Fruit fly (Drosophila melanogaster) whole organism, embryonic: Measurements from ENCODE around the gene Pcmt.

Source experiments
- Aef1 ChIP-seq: fragments of 200-800 bp; sonication (Bioruptor generic); IDR thresholded peaks from 3 replicates; pipeline ENCODE4 v1.3.6; 2022; ENCODE audit warnings: missing biosample characterization, missing genetic modification characterization
- B-H2 ChIP-seq: fragments of 200-800 bp; sonication (Bioruptor generic); optimal IDR thresholded peaks from 2 replicates; lab custom pipeline; 2018; ENCODE audit warnings: missing biosample characterization, mild to moderate bottlenecking, missing genetic modification characterization
- CG14014 ChIP-seq: fragments of 200-800 bp; sonication (Bioruptor generic); IDR thresholded peaks from 2 replicates; pipeline ENCODE4 v1.3.6; 2022; ENCODE audit warnings: missing biosample characterization, missing genetic modification characterization
- CG14050 ChIP-seq: fragments of 200-800 bp; sonication (Bioruptor generic); IDR thresholded peaks from 3 replicates; pipeline ENCODE4 v1.3.6; 2022; ENCODE audit warnings: missing biosample characterization, missing genetic modification characterization
- CG14965 ChIP-seq: fragments of 200-800 bp; sonication (Bioruptor generic); optimal IDR thresholded peaks from 2 replicates; lab custom pipeline; 2016; ENCODE audit warnings: missing biosample characterization, missing genetic modification characterization, borderline replicate concordance
- CG15073 ChIP-seq: fragments of 200-800 bp; sonication (Bioruptor generic); optimal IDR thresholded peaks from 2 replicates; lab custom pipeline; 2016; ENCODE audit warnings: missing biosample characterization, missing genetic modification characterization
- CG15479 ChIP-seq: fragments of 200-800 bp; sonication (Bioruptor generic); optimal IDR thresholded peaks from 3 replicates; lab custom pipeline; 2019; ENCODE audit warnings: missing biosample characterization, mild to moderate bottlenecking, missing genetic modification characterization, moderate library complexity
- CG15514 ChIP-seq: fragments of 200-800 bp; sonication (Bioruptor generic); optimal IDR thresholded peaks from 3 replicates; lab custom pipeline; 2017; ENCODE audit warnings: missing biosample characterization, missing genetic modification characterization, mild to moderate bottlenecking, moderate library complexity, missing genetic modification reagents
- CG16863 ChIP-seq: fragments of 200-800 bp; sonication (Bioruptor generic); optimal IDR thresholded peaks from 3 replicates; lab custom pipeline; 2016; ENCODE audit warnings: missing biosample characterization, missing genetic modification characterization
- CG17612 ChIP-seq: fragments of 200-800 bp; sonication (Bioruptor generic); IDR thresholded peaks from 2 replicates; pipeline ENCODE4 v1.3.6; 2022; ENCODE audit warnings: missing biosample characterization, missing genetic modification characterization
- CG1832 ChIP-seq: fragments of 200-800 bp; sonication (Bioruptor generic); optimal IDR thresholded peaks from 2 replicates; lab custom pipeline; 2017; ENCODE audit warnings: missing biosample characterization, mild to moderate bottlenecking, missing genetic modification characterization, inconsistent platforms
- CG2199 ChIP-seq: fragments of 200-800 bp; sonication (Bioruptor generic); IDR thresholded peaks from 3 replicates; pipeline ENCODE4 v1.3.6; 2022; ENCODE audit warnings: missing biosample characterization, missing genetic modification characterization
- CG3995 ChIP-seq: fragments of 200-800 bp; sonication (Bioruptor generic); optimal IDR thresholded peaks from 3 replicates; lab custom pipeline; 2016; ENCODE audit warnings: missing biosample characterization, missing genetic modification characterization
- CG42726 ChIP-seq: fragments of 200-800 bp; sonication (Bioruptor generic); IDR thresholded peaks from 2 replicates; pipeline ENCODE4 v1.3.6; 2022; ENCODE audit warnings: missing biosample characterization, missing genetic modification characterization; ENCODE audit not compliant: partially characterized antibody
- CG5180 ChIP-seq: fragments of 200-800 bp; sonication (Bioruptor generic); optimal IDR thresholded peaks from 3 replicates; lab custom pipeline; 2017; ENCODE audit warnings: missing biosample characterization, missing genetic modification characterization, mild to moderate bottlenecking, moderate library complexity, missing genetic modification reagents
- CG6683 ChIP-seq: fragments of 200-800 bp; sonication (Bioruptor generic); optimal IDR thresholded peaks from 2 replicates; lab custom pipeline; 2017; ENCODE audit warnings: missing biosample characterization, mild to moderate bottlenecking, missing genetic modification characterization, missing genetic modification reagents
- CG7357 ChIP-seq: fragments of 200-800 bp; sonication (Bioruptor generic); IDR thresholded peaks from 3 replicates; pipeline ENCODE4 v1.3.6; 2022; ENCODE audit warnings: missing biosample characterization, missing genetic modification characterization
- CG7745 ChIP-seq: fragments of 200-800 bp; sonication (Bioruptor generic); optimal IDR thresholded peaks from 2 replicates; lab custom pipeline; 2018; ENCODE audit warnings: missing biosample characterization, mild to moderate bottlenecking, missing genetic modification characterization, moderate library complexity
- CG7839 ChIP-seq: fragments of 200-800 bp; sonication (Bioruptor generic); optimal IDR thresholded peaks from 3 replicates; lab custom pipeline; 2018; ENCODE audit warnings: missing biosample characterization, mild to moderate bottlenecking, missing genetic modification characterization, moderate library complexity
- CG7963 ChIP-seq: fragments of 200-800 bp; sonication (Bioruptor generic); IDR thresholded peaks from 3 replicates; pipeline ENCODE4 v1.3.6; 2022; ENCODE audit warnings: missing biosample characterization, missing genetic modification characterization; ENCODE audit not compliant: partially characterized antibody
- CG8924 ChIP-seq: fragments of 200-800 bp; optimal IDR thresholded peaks from 3 replicates; lab custom pipeline; 2019; ENCODE audit warnings: missing biosample characterization, mild to moderate bottlenecking, missing genetic modification characterization, moderate library complexity
- CG9609 ChIP-seq: fragments of 200-800 bp; sonication (Bioruptor generic); optimal IDR thresholded peaks from 3 replicates; lab custom pipeline; 2016; ENCODE audit warnings: missing biosample characterization, missing genetic modification characterization
- Dip2 ChIP-seq: fragments of 200-800 bp; sonication (Bioruptor generic); IDR thresholded peaks from 2 replicates; pipeline ENCODE4 v1.3.6; 2022; ENCODE audit warnings: missing biosample characterization, missing genetic modification characterization
- Dll ChIP-seq: fragments of 200-800 bp; sonication (Bioruptor generic); IDR thresholded peaks from 4 replicates; pipeline ENCODE4 v1.3.6; 2022; ENCODE audit warnings: missing biosample characterization, missing genetic modification characterization; ENCODE audit not compliant: partially characterized antibody
- Doc3 ChIP-seq: fragments of 200-800 bp; sonication (Bioruptor generic); IDR thresholded peaks from 3 replicates; pipeline ENCODE4 v1.3.6; 2022; ENCODE audit warnings: missing biosample characterization, missing genetic modification characterization; ENCODE audit not compliant: partially characterized antibody
- Dp ChIP-seq: fragments of 200-800 bp; sonication (Bioruptor generic); optimal IDR thresholded peaks from 2 replicates; lab custom pipeline; 2018; ENCODE audit warnings: missing biosample characterization, mild to moderate bottlenecking, missing genetic modification characterization, moderate library complexity
- Dref ChIP-seq: fragments of 200-800 bp; sonication (Bioruptor generic); IDR thresholded peaks from 2 replicates; pipeline ENCODE4 v1.3.6; 2022; ENCODE audit warnings: missing biosample characterization, missing genetic modification characterization
- ERR ChIP-seq: fragments of 200-800 bp; sonication (Bioruptor generic); optimal IDR thresholded peaks from 2 replicates; lab custom pipeline; 2016; ENCODE audit warnings: missing biosample characterization, missing genetic modification characterization
- Fer1 ChIP-seq: fragments of 200-800 bp; sonication (Bioruptor generic); optimal IDR thresholded peaks from 2 replicates; lab custom pipeline; 2017; ENCODE audit warnings: missing biosample characterization, mild to moderate bottlenecking, missing genetic modification characterization
- Hsf ChIP-seq: fragments of 200-800 bp; sonication (Bioruptor generic); optimal IDR thresholded peaks from 3 replicates; lab custom pipeline; 2016; ENCODE audit warnings: missing biosample characterization, missing genetic modification characterization
- Mad ChIP-seq: fragments of 200-800 bp; sonication (Bioruptor generic); optimal IDR thresholded peaks from 2 replicates; lab custom pipeline; 2016; ENCODE audit warnings: missing biosample characterization, missing genetic modification characterization
- Rx ChIP-seq: fragments of 200-800 bp; sonication (Bioruptor generic); IDR thresholded peaks from 2 replicates; pipeline ENCODE4 v1.3.6; 2022; ENCODE audit warnings: missing biosample characterization, missing genetic modification characterization
- Sin3A ChIP-seq: fragments of >200 bp; optimal IDR thresholded peaks from 2 replicates; lab custom pipeline; 2018
- Stat92E ChIP-seq, 3 experiments: fragments of >200 bp in 2 of 3; fragments of 200-800 bp in 1 of 3; sonication (Bioruptor generic) in 1 of 3; optimal IDR thresholded peaks; 2 replicates each; lab custom pipeline; 2017 to 2019; ENCODE audit warnings: missing biosample characterization in 3 of 3, missing genetic modification characterization in 3 of 3, mild to moderate bottlenecking in 1 of 3, moderate library complexity in 1 of 3
- bowl ChIP-seq: fragments of 200-800 bp; sonication (Bioruptor generic); IDR thresholded peaks from 2 replicates; pipeline ENCODE4 v1.3.6; 2022; ENCODE audit warnings: missing biosample characterization, missing genetic modification characterization
- bsh ChIP-seq, 2 experiments: fragments of 200-800 bp; sonication (Bioruptor generic); optimal IDR thresholded peaks; 2 replicates each; lab custom pipeline; 2017 to 2018; ENCODE audit warnings: mild to moderate bottlenecking in 2 of 2, missing biosample characterization in 2 of 2, missing genetic modification characterization in 2 of 2, moderate library complexity in 1 of 2
- corto ChIP-seq: fragments of 200-800 bp; sonication (Bioruptor generic); optimal IDR thresholded peaks from 2 replicates; lab custom pipeline; 2016; ENCODE audit warnings: missing biosample characterization, mild to moderate bottlenecking, missing genetic modification characterization, moderate library complexity
- dan ChIP-seq: fragments of 200-800 bp; sonication (Bioruptor generic); IDR thresholded peaks from 2 replicates; pipeline ENCODE4 v1.3.6; 2022; ENCODE audit warnings: missing biosample characterization, missing genetic modification characterization
- gro ChIP-seq: fragments of 200-800 bp; sonication (Bioruptor generic); optimal IDR thresholded peaks from 2 replicates; lab custom pipeline; 2016; ENCODE audit warnings: missing biosample characterization, missing genetic modification characterization
- ham ChIP-seq: fragments of 200-800 bp; sonication (Bioruptor generic); IDR thresholded peaks from 2 replicates; pipeline ENCODE4 v1.3.6; 2022; ENCODE audit warnings: missing biosample characterization, missing genetic modification characterization
- ind ChIP-seq: fragments of 200-800 bp; sonication (Bioruptor generic); optimal IDR thresholded peaks from 3 replicates; lab custom pipeline; 2016; ENCODE audit warnings: missing biosample characterization, missing genetic modification characterization
- jigr1 ChIP-seq: fragments of 200-800 bp; sonication (Bioruptor generic); IDR thresholded peaks from 3 replicates; pipeline ENCODE4 v1.3.6; 2022; ENCODE audit warnings: missing biosample characterization, missing genetic modification characterization
- lilli ChIP-seq: fragments of 200-800 bp; sonication (Bioruptor generic); optimal IDR thresholded peaks from 3 replicates; lab custom pipeline; 2016; ENCODE audit warnings: missing biosample characterization, missing genetic modification characterization
- nerfin-2 ChIP-seq: fragments of 200-800 bp; sonication (Bioruptor generic); IDR thresholded peaks from 2 replicates; pipeline ENCODE4 v1.3.6; 2022; ENCODE audit warnings: missing biosample characterization, missing genetic modification characterization; ENCODE audit not compliant: partially characterized antibody
- psq ChIP-seq: fragments of 200-800 bp; sonication (Bioruptor generic); optimal IDR thresholded peaks from 2 replicates; lab custom pipeline; 2017; ENCODE audit warnings: missing biosample characterization, missing genetic modification characterization
- sima ChIP-seq: fragments of 200-800 bp; sonication (Bioruptor generic); optimal IDR thresholded peaks from 2 replicates; lab custom pipeline; 2016; ENCODE audit warnings: missing biosample characterization, missing genetic modification characterization
- tap ChIP-seq: fragments of 200-800 bp; optimal IDR thresholded peaks from 3 replicates; lab custom pipeline; 2019; ENCODE audit warnings: missing biosample characterization, mild to moderate bottlenecking, missing genetic modification characterization, moderate library complexity
- trem ChIP-seq: fragments of 200-800 bp; optimal IDR thresholded peaks from 3 replicates; lab custom pipeline; 2019; ENCODE audit warnings: missing biosample characterization, mild to moderate bottlenecking, missing genetic modification characterization, moderate library complexity
- trh ChIP-seq: fragments of 200-800 bp; sonication (Bioruptor generic); optimal IDR thresholded peaks from 2 replicates; lab custom pipeline; 2016; ENCODE audit warnings: missing biosample characterization, missing genetic modification characterization
- unc-4 ChIP-seq: fragments of 200-800 bp; sonication (Bioruptor generic); IDR thresholded peaks from 2 replicates; pipeline ENCODE4 v1.3.6; 2022; ENCODE audit warnings: missing biosample characterization, missing genetic modification characterization; ENCODE audit not compliant: partially characterized antibody

The Pcmt gene

DNA sequence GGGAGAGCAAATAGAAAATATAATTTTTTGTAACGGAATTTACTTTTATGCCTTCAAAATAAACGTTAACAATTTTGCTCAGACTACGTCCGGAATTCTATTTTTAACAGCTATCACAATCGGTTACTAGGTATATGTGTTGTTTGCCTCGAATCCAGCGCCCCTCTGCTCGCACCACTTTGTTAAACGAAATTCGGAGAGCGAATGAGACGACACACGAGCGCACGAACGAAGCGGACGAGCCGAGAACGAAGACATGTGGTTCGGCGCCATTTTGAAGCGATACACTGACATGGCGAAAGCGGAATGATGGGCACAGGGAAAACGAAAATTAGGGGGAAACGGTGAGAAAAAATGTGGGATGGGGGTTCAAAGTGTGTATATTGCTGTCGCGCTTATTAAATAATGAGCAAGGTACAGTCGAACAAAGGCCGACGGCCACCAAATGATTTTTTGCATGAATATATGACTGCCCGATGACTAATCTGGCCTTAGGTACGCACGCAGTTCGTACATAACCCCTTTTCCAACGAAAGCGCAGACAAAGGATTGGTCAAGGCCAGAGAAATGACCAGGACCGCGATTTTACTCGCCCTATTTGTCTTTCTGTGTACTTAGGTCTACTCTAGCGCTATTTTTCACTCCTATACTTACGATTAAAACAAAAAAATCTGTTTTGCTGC lies 46.4 kb upstream of the Pcmt start (continued):
- TF ChIP-seq CG42726 (GFP tag; lab: Robert Waterston, UW) (no peak), tap (tag; lab: Kevin White, UChicago) (no peak), Mad (GFP tag; lab: Kevin White, UChicago) (no peak), CG9609 (GFP tag; lab: Kevin White, UChicago) (no peak), CG14050 (GFP tag; lab: Robert Waterston, UW) (no peak), sima (no peak), ind (no peak), trem (tag; lab: Kevin White, UChicago) (no peak), psq (GFP tag; lab: Kevin White, UChicago) (peak; percentile 95), gro (GFP tag; lab: Kevin White, UChicago) (peak; percentile 49), bowl (no peak), ham (GFP tag; lab: Robert Waterston, UW) (no peak), bsh (GFP tag; optimal IDR thresholded peaks at IDR 0.05; lab: Kevin White, UChicago) (peak; percentile 11 to 23), CG5180 (GFP tag; lab: Kevin White, UChicago) (no peak), Stat92E (GFP tag; optimal IDR thresholded peaks at IDR 0.05; lab: Kevin White, UChicago) (peak in 1 of 3 experiments; percentile 17), CG17612 (no peak), dan (no peak), Dip2 (no peak), jigr1 (GFP tag; lab: Robert Waterston, UW) (no peak), CG7745 (tag; lab: Kevin White, UChicago) (peak; percentile 20), B-H2 (GFP tag; lab: Kevin White, UChicago) (peak; percentile 79), Hsf (no peak), nerfin-2 (GFP tag; lab: Robert Waterston, UW) (no peak), Dll (GFP tag; lab: Robert Waterston, UW) (no peak), CG15073 (GFP tag; lab: Kevin White, UChicago) (no peak), trh (no peak), Rx (GFP tag; lab: Robert Waterston, UW) (no peak), CG7963 (GFP tag; lab: Robert Waterston, UW) (no peak), CG6683 (GFP tag; lab: Kevin White, UChicago) (peak; percentile 14), CG14014 (GFP tag; lab: Robert Waterston, UW) (no peak), unc-4 (GFP tag; lab: Robert Waterston, UW) (no peak), ERR (no peak), CG1832 (GFP tag; lab: Kevin White, UChicago) (no peak), Sin3A (lab: Kevin White, UChicago) (no peak), CG2199 (no peak), Dp (GFP tag; lab: Kevin White, UChicago) (no peak), Dref (GFP tag; lab: Robert Waterston, UW) (no peak), Doc3 (no peak), corto (GFP tag; lab: Kevin White, UChicago) (peak; percentile 55), CG16863 (GFP tag; lab: Kevin White, UChicago) (no peak), Fer1 (peak; percentile 42), CG14965 (GFP tag; lab: Kevin White, UChicago) (no peak), CG8924 (tag; lab: Kevin White, UChicago) (peak; percentile 55), CG3995 (GFP tag; lab: Kevin White, UChicago) (no peak), Aef1 (GFP tag; lab: Robert Waterston, UW) (no peak), CG7839 (tag; lab: Kevin White, UChicago) (no peak), CG15514 (GFP tag; lab: Kevin White, UChicago) (peak; percentile 39), CG7357 (GFP tag; lab: Robert Waterston, UW) (no peak), lilli (GFP tag; lab: Kevin White, UChicago) (peak; percentile 25), CG15479 (GFP tag; lab: Kevin White, UChicago) (peak; percentile 7)
